Worm (Caenorhabditis elegans) whole organism, midembryonic: Measurements from ENCODE around the gene cct-2.

ENCODE experiments used
- T22C8.4 ChIP-seq: fragments of 200-800 bp; sonication (Bioruptor generic); IDR thresholded peaks from 2 replicates; pipeline ENCODE4 v1.3.6; 2022; ENCODE audit warnings: missing genetic modification characterization, missing compliant biosample characterization
- cog-1 ChIP-seq: sonication (generic microtip); optimal IDR thresholded peaks from 2 replicates; lab custom pipeline; 2016; ENCODE audit warnings: missing genetic modification characterization, missing compliant biosample characterization
- flt-1 ChIP-seq: fragments of 200-800 bp; sonication (Bioruptor generic); IDR thresholded peaks from 2 replicates; pipeline ENCODE4 v1.3.6; 2022; ENCODE audit warnings: missing genetic modification characterization, missing compliant biosample characterization
- klf-2 ChIP-seq: fragments of 200-800 bp; sonication (Bioruptor generic); conservative IDR thresholded peaks from 2 replicates; pipeline ENCODE4 v1.3.6; 2022; ENCODE audit warnings: missing genetic modification reagents, missing genetic modification characterization, missing compliant biosample characterization
- med-1 ChIP-seq: sonication (generic microtip); optimal IDR thresholded peaks from 2 replicates; lab custom pipeline; 2017; ENCODE audit warnings: missing genetic modification characterization, mild to moderate bottlenecking, missing compliant biosample characterization, antibody characterized with exemption, missing genetic modification reagents; ENCODE audit not compliant: insufficient read depth
- ref-1 ChIP-seq: fragments of 200-800 bp; sonication (Bioruptor generic); conservative IDR thresholded peaks from 2 replicates; pipeline ENCODE4 v1.3.6; 2022; ENCODE audit warnings: missing genetic modification reagents, missing genetic modification characterization, missing compliant biosample characterization
- tab-1 ChIP-seq: fragments of 200-800 bp; sonication (Bioruptor generic); IDR thresholded peaks from 2 replicates; pipeline ENCODE4 v1.3.6; 2022; ENCODE audit warnings: missing genetic modification characterization, missing compliant biosample characterization
- ztf-23 ChIP-seq: fragments of 200-800 bp; sonication (Bioruptor generic); IDR thresholded peaks from 2 replicates; pipeline ENCODE4 v1.3.6; 2022; ENCODE audit warnings: missing genetic modification reagents, missing genetic modification characterization, missing compliant biosample characterization
- ztf-29 ChIP-seq: fragments of 200-800 bp; sonication (Bioruptor generic); IDR thresholded peaks from 2 replicates; pipeline ENCODE4 v1.3.6; 2022; ENCODE audit warnings: missing genetic modification reagents, missing genetic modification characterization, missing compliant biosample characterization

The cct-2 gene

ce11 chrII:8931405-8932149, 4.0 kb downstream of the cct-2 start:
- TF ChIP-seq tab-1 (GFP tag; lab: Robert Waterston, UW) (no peak), ref-1 (GFP tag; lab: Robert Waterston, UW) (no peak), flt-1 (GFP tag; lab: Robert Waterston, UW) (no peak), klf-2 (GFP tag; lab: Robert Waterston, UW) (no peak), med-1 (GFP tag; lab: Kevin White, UChicago) (no peak), cog-1 (tag; lab: Kevin White, UChicago) (no peak), ztf-29 (no peak), ztf-23 (GFP tag; lab: Robert Waterston, UW) (no peak), T22C8.4 (GFP tag; lab: Robert Waterston, UW) (no peak)

- TF ChIP-seq ztf-23 (GFP tag; lab: Robert Waterston, UW) = no peak
- TF ChIP-seq flt-1 (GFP tag; lab: Robert Waterston, UW) = no peak
- TF ChIP-seq T22C8.4 (GFP tag; lab: Robert Waterston, UW) = no peak
- TF ChIP-seq med-1 (GFP tag; lab: Kevin White, UChicago) = no peak
These were observed 4.9 kb downstream of the cct-2 start for ce11 chrII:8932392-8932791.

- TF ChIP-seq med-1 (GFP tag; lab: Kevin White, UChicago) (no peak), T22C8.4 (GFP tag; lab: Robert Waterston, UW) (no peak), ztf-29 (no peak), flt-1 (GFP tag; lab: Robert Waterston, UW) (no peak), klf-2 (GFP tag; lab: Robert Waterston, UW) (no peak), tab-1 (GFP tag; lab: Robert Waterston, UW) (no peak), cog-1 (tag; lab: Kevin White, UChicago) (no peak), ztf-23 (GFP tag; lab: Robert Waterston, UW) (no peak), ref-1 (GFP tag; lab: Robert Waterston, UW) (no peak)
These were observed 6.3 kb downstream of the cct-2 start, which contains the start of gene T21B10.3 for ce11 chrII:8933693-8934432. T21B10.3 (plus strand) TSS chrII:8934382.

- TF ChIP-seq ref-1 (GFP tag; lab: Robert Waterston, UW) (no peak), flt-1 (GFP tag; lab: Robert Waterston, UW) (no peak), cog-1 (tag; lab: Kevin White, UChicago) (no peak), ztf-29 (no peak), klf-2 (GFP tag; lab: Robert Waterston, UW) (no peak), T22C8.4 (GFP tag; lab: Robert Waterston, UW) (no peak), ztf-23 (GFP tag; lab: Robert Waterston, UW) (no peak), med-1 (GFP tag; lab: Kevin White, UChicago) (no peak), tab-1 (GFP tag; lab: Robert Waterston, UW) (no peak)
These were observed 11.5 kb downstream of the cct-2 start for ce11 chrII:8938907-8939622.

- TF ChIP-seq med-1 (GFP tag; lab: Kevin White, UChicago) (no peak), ref-1 (GFP tag; lab: Robert Waterston, UW) (no peak), ztf-29 (no peak), T22C8.4 (GFP tag; lab: Robert Waterston, UW) (no peak), tab-1 (GFP tag; lab: Robert Waterston, UW) (no peak), klf-2 (GFP tag; lab: Robert Waterston, UW) (no peak), ztf-23 (GFP tag; lab: Robert Waterston, UW) (no peak), flt-1 (GFP tag; lab: Robert Waterston, UW) (no peak)
These were observed 12.9 kb downstream of the cct-2 start, which contains the start of the genes set-17 and T21B10.4 for ce11 chrII:8940362-8940940. set-17 (minus strand) TSS chrII:8940488. T21B10.4 (plus strand) TSS chrII:8940894.

ce11 chrII:8945167-8945566, 17.6 kb downstream of the cct-2 start:
- TF ChIP-seq cog-1 (tag; lab: Kevin White, UChicago) (no peak), ztf-23 (GFP tag; lab: Robert Waterston, UW) (no peak), med-1 (GFP tag; lab: Kevin White, UChicago) (no peak), tab-1 (GFP tag; lab: Robert Waterston, UW) (no peak), ztf-29 (no peak), T22C8.4 (GFP tag; lab: Robert Waterston, UW) (no peak), flt-1 (GFP tag; lab: Robert Waterston, UW) (no peak), ref-1 (GFP tag; lab: Robert Waterston, UW) (no peak), klf-2 (GFP tag; lab: Robert Waterston, UW) (no peak)

- TF ChIP-seq flt-1 (GFP tag; lab: Robert Waterston, UW) = no peak
- TF ChIP-seq med-1 (GFP tag; lab: Kevin White, UChicago) = no peak
- no peak for TF ChIP-seq cog-1 (tag; lab: Kevin White, UChicago)
- TF ChIP-seq ztf-23 (GFP tag; lab: Robert Waterston, UW) = no peak
- TF ChIP-seq T22C8.4 (GFP tag; lab: Robert Waterston, UW) = no peak
- no peak for TF ChIP-seq ref-1 (GFP tag; lab: Robert Waterston, UW)
- no peak for TF ChIP-seq klf-2 (GFP tag; lab: Robert Waterston, UW)
These were observed 19.9 kb downstream of the cct-2 start, which contains the start of gene cutl-15 for ce11 chrII:8947391-8947790. cutl-15 (minus strand) TSS chrII:8947688.

ce11 chrII:8948640-8949039, 21.1 kb downstream of the cct-2 start:
- TF ChIP-seq ztf-23 (GFP tag; lab: Robert Waterston, UW) = no peak
- no peak for TF ChIP-seq cog-1 (tag; lab: Kevin White, UChicago)
- no peak for TF ChIP-seq klf-2 (GFP tag; lab: Robert Waterston, UW)
- TF ChIP-seq med-1 (GFP tag; lab: Kevin White, UChicago) = no peak
- TF ChIP-seq flt-1 (GFP tag; lab: Robert Waterston, UW) = no peak
- TF ChIP-seq ztf-29 = no peak
- no peak for TF ChIP-seq tab-1 (GFP tag; lab: Robert Waterston, UW)
- no peak for TF ChIP-seq ref-1 (GFP tag; lab: Robert Waterston, UW)
- no peak for TF ChIP-seq T22C8.4 (GFP tag; lab: Robert Waterston, UW)
